Fruit fly (Drosophila melanogaster) whole organism, embryonic: ENCODE measurements around the gene CG45487.

Experiments
- Aef1 ChIP-seq: fragments of 200-800 bp; sonication (Bioruptor generic); IDR thresholded peaks from 3 replicates; pipeline ENCODE4 v1.3.6; 2022; ENCODE audit warnings: missing biosample characterization, missing genetic modification characterization
- Blimp-1 ChIP-seq: fragments of 200-800 bp; sonication (Bioruptor generic); optimal IDR thresholded peaks from 3 replicates; lab custom pipeline; 2018; ENCODE audit warnings: missing biosample characterization, missing genetic modification characterization, mild to moderate bottlenecking, moderate library complexity, missing genetic modification reagents
- CG10321 ChIP-seq: fragments of 200-800 bp; sonication (Bioruptor generic); IDR thresholded peaks from 2 replicates; pipeline ENCODE4 v1.3.6; 2022; ENCODE audit warnings: missing biosample characterization, missing genetic modification characterization
- CG11560 ChIP-seq: fragments of 200-800 bp; sonication (Bioruptor generic); IDR thresholded peaks from 3 replicates; pipeline ENCODE4 v1.3.6; 2022; ENCODE audit warnings: missing biosample characterization, missing genetic modification characterization
- CG12219 ChIP-seq: fragments of 200-800 bp; sonication (Bioruptor generic); optimal IDR thresholded peaks from 3 replicates; lab custom pipeline; 2018; ENCODE audit warnings: missing biosample characterization, mild to moderate bottlenecking, missing genetic modification characterization
- CG12391 ChIP-seq: fragments of 200-800 bp; sonication (Bioruptor generic); optimal IDR thresholded peaks from 3 replicates; lab custom pipeline; 2018; ENCODE audit warnings: missing biosample characterization, mild to moderate bottlenecking, missing genetic modification characterization, moderate library complexity
- CG12769 ChIP-seq: fragments of 200-800 bp; sonication (Bioruptor generic); optimal IDR thresholded peaks from 2 replicates; lab custom pipeline; 2019; ENCODE audit warnings: missing biosample characterization, mild to moderate bottlenecking, missing genetic modification characterization, moderate library complexity
- CG17361 ChIP-seq: fragments of 200-800 bp; sonication (Bioruptor generic); IDR thresholded peaks from 3 replicates; pipeline ENCODE4 v1.3.6; 2022; ENCODE audit warnings: missing biosample characterization, missing genetic modification characterization
- CG17385 ChIP-seq: fragments of 200-800 bp; sonication (Bioruptor generic); optimal IDR thresholded peaks from 3 replicates; lab custom pipeline; 2018; ENCODE audit warnings: missing biosample characterization, mild to moderate bottlenecking, missing genetic modification characterization
- CG1832 ChIP-seq: fragments of 200-800 bp; sonication (Bioruptor generic); optimal IDR thresholded peaks from 2 replicates; lab custom pipeline; 2017; ENCODE audit warnings: missing biosample characterization, mild to moderate bottlenecking, missing genetic modification characterization, inconsistent platforms
- CG18599 ChIP-seq: fragments of 200-800 bp; sonication (Bioruptor generic); optimal IDR thresholded peaks from 3 replicates; lab custom pipeline; 2017; ENCODE audit warnings: missing biosample characterization, missing genetic modification characterization, mild to moderate bottlenecking, moderate library complexity, missing genetic modification reagents
- CG18764 ChIP-seq: fragments of 200-800 bp; sonication (Bioruptor generic); optimal IDR thresholded peaks from 3 replicates; lab custom pipeline; 2016; ENCODE audit warnings: missing biosample characterization, missing genetic modification characterization
- CG2199 ChIP-seq: fragments of 200-800 bp; sonication (Bioruptor generic); IDR thresholded peaks from 3 replicates; pipeline ENCODE4 v1.3.6; 2022; ENCODE audit warnings: missing biosample characterization, missing genetic modification characterization
- CG32772 ChIP-seq: fragments of 200-800 bp; sonication (Bioruptor generic); IDR thresholded peaks from 2 replicates; pipeline ENCODE4 v1.3.6; 2022; ENCODE audit warnings: missing biosample characterization, missing genetic modification characterization
- CG4360 ChIP-seq: fragments of 200-800 bp; sonication (Bioruptor generic); IDR thresholded peaks from 2 replicates; pipeline ENCODE4 v1.3.6; 2022; ENCODE audit warnings: missing biosample characterization, missing genetic modification characterization
- CG6175 ChIP-seq: fragments of 200-800 bp; sonication (Bioruptor generic); IDR thresholded peaks from 3 replicates; pipeline ENCODE4 v1.3.6; 2022; ENCODE audit warnings: missing biosample characterization, missing genetic modification characterization
- CG8290 ChIP-seq, 3 experiments: fragments of 200-800 bp; sonication (Bioruptor generic); optimal IDR thresholded peaks; 2 replicates each; lab custom pipeline; 2016 to 2019; ENCODE audit warnings: missing biosample characterization in 3 of 3, missing genetic modification characterization in 3 of 3, mild to moderate bottlenecking in 2 of 3, moderate library complexity in 1 of 3
- CG8478 ChIP-seq: fragments of >200 bp; optimal IDR thresholded peaks from 2 replicates; lab custom pipeline; 2018
- CkIIα-i1 ChIP-seq: fragments of 200-800 bp; sonication (Bioruptor generic); IDR thresholded peaks from 2 replicates; pipeline ENCODE4 v1.3.6; 2022; ENCODE audit warnings: missing biosample characterization, missing genetic modification characterization
- Drgx ChIP-seq: fragments of 200-800 bp; sonication (Bioruptor generic); IDR thresholded peaks from 2 replicates; pipeline ENCODE4 v1.3.6; 2022; ENCODE audit warnings: missing biosample characterization, missing genetic modification characterization
- Hr78 ChIP-seq, 2 experiments: fragments of 200-800 bp in 1 of 2; fragments of >200 bp in 1 of 2; sonication (Bioruptor generic) in 1 of 2; optimal IDR thresholded peaks; 2 replicates each; lab custom pipeline; 2017 to 2019; ENCODE audit warnings: missing biosample characterization in 2 of 2, missing genetic modification characterization in 2 of 2, mild to moderate bottlenecking in 1 of 2, moderate library complexity in 1 of 2
- Med ChIP-seq: fragments of 200-800 bp; sonication (Bioruptor generic); peaks from one replicate; lab custom pipeline; 2016; ENCODE audit warnings: missing biosample characterization, missing genetic modification characterization, mild to moderate bottlenecking, inconsistent platforms, moderate library complexity
- Nf-YC ChIP-seq: fragments of 200-800 bp; optimal IDR thresholded peaks from 3 replicates; lab custom pipeline; 2019; ENCODE audit warnings: missing biosample characterization, mild to moderate bottlenecking, missing genetic modification characterization, moderate library complexity
- Pdp1 ChIP-seq, 2 experiments: fragments of 200-800 bp; sonication (Bioruptor generic); optimal IDR thresholded peaks; 3 replicates each; lab custom pipeline; 2016; ENCODE audit warnings: missing biosample characterization in 2 of 2, missing genetic modification characterization in 2 of 2, mild to moderate bottlenecking in 1 of 2, moderate library complexity in 1 of 2
- Poxn ChIP-seq: fragments of 200-800 bp; sonication (Bioruptor generic); IDR thresholded peaks from 2 replicates; pipeline ENCODE4 v1.3.6; 2022; ENCODE audit warnings: missing biosample characterization, missing genetic modification characterization
- Scr ChIP-seq: fragments of 200-800 bp; sonication (Bioruptor generic); IDR thresholded peaks from 2 replicates; pipeline ENCODE4 v1.3.6; 2022; ENCODE audit warnings: missing biosample characterization, missing genetic modification characterization; ENCODE audit not compliant: partially characterized antibody
- Sox100B ChIP-seq: fragments of 200-800 bp; sonication (Bioruptor generic); optimal IDR thresholded peaks from 3 replicates; lab custom pipeline; 2018; ENCODE audit warnings: missing biosample characterization, mild to moderate bottlenecking, missing genetic modification characterization
- Sox102F ChIP-seq: fragments of 200-800 bp; sonication (Bioruptor generic); optimal IDR thresholded peaks from 2 replicates; lab custom pipeline; 2018; ENCODE audit warnings: missing biosample characterization, mild to moderate bottlenecking, missing genetic modification characterization, moderate library complexity
- Trl ChIP-seq, 3 experiments: fragments of >200 bp in 2 of 3; fragments of 200-800 bp in 1 of 3; sonication (Bioruptor generic) in 1 of 3; optimal IDR thresholded peaks; 2 replicates in 1 of 3; 3 replicates in 2 of 3; lab custom pipeline; 2016 to 2017; ENCODE audit warnings: missing biosample characterization in 1 of 3, missing genetic modification characterization in 1 of 3
- ab ChIP-seq: fragments of 200-800 bp; sonication (Bioruptor generic); optimal IDR thresholded peaks from 2 replicates; lab custom pipeline; 2016; ENCODE audit warnings: missing biosample characterization, missing genetic modification characterization
- bcd ChIP-seq: fragments of 200-800 bp; sonication (Bioruptor generic); optimal IDR thresholded peaks from 2 replicates; lab custom pipeline; 2017; ENCODE audit warnings: missing biosample characterization, mild to moderate bottlenecking, missing genetic modification characterization
- bsh ChIP-seq, 2 experiments: fragments of 200-800 bp; sonication (Bioruptor generic); optimal IDR thresholded peaks; 2 replicates each; lab custom pipeline; 2017 to 2018; ENCODE audit warnings: mild to moderate bottlenecking in 2 of 2, missing biosample characterization in 2 of 2, missing genetic modification characterization in 2 of 2, moderate library complexity in 1 of 2
- ci ChIP-seq: fragments of 200-800 bp; sonication (Bioruptor generic); IDR thresholded peaks from 3 replicates; pipeline ENCODE4 v1.3.6; 2022; ENCODE audit warnings: missing biosample characterization, missing genetic modification characterization
- da ChIP-seq: fragments of 200-800 bp; sonication (Bioruptor generic); optimal IDR thresholded peaks from 2 replicates; lab custom pipeline; 2016; ENCODE audit warnings: missing biosample characterization, missing genetic modification characterization
- dpn ChIP-seq, 2 experiments: fragments of 200-800 bp; sonication (Bioruptor generic); optimal IDR thresholded peaks; 3 replicates each; lab custom pipeline; 2016; ENCODE audit warnings: missing biosample characterization in 2 of 2, missing genetic modification characterization in 2 of 2
- exex ChIP-seq: fragments of 200-800 bp; sonication (Bioruptor generic); optimal IDR thresholded peaks from 4 replicates; lab custom pipeline; 2018; ENCODE audit warnings: missing biosample characterization, mild to moderate bottlenecking, missing genetic modification characterization, moderate library complexity
- grau ChIP-seq: fragments of 200-800 bp; optimal IDR thresholded peaks from 3 replicates; lab custom pipeline; 2019; ENCODE audit warnings: missing biosample characterization, mild to moderate bottlenecking, missing genetic modification characterization, moderate library complexity
- gsb ChIP-seq: fragments of 200-800 bp; sonication (Bioruptor generic); IDR thresholded peaks from 2 replicates; pipeline ENCODE4 v1.3.6; 2022; ENCODE audit warnings: missing biosample characterization, missing genetic modification characterization
- ind ChIP-seq: fragments of 200-800 bp; sonication (Bioruptor generic); optimal IDR thresholded peaks from 3 replicates; lab custom pipeline; 2016; ENCODE audit warnings: missing biosample characterization, missing genetic modification characterization
- oc ChIP-seq: fragments of 200-800 bp; sonication (Bioruptor generic); optimal IDR thresholded peaks from 2 replicates; lab custom pipeline; 2018; ENCODE audit warnings: missing biosample characterization, mild to moderate bottlenecking, missing genetic modification characterization, moderate library complexity
- sens ChIP-seq: fragments of 200-800 bp; sonication (Bioruptor generic); peaks from one replicate; lab custom pipeline; 2016; ENCODE audit warnings: missing biosample characterization, missing genetic modification characterization
- sim ChIP-seq: fragments of 200-800 bp; sonication (Bioruptor generic); IDR thresholded peaks from 2 replicates; pipeline ENCODE4 v1.3.6; 2022; ENCODE audit warnings: missing biosample characterization, missing genetic modification characterization
- trh ChIP-seq: fragments of 200-800 bp; sonication (Bioruptor generic); optimal IDR thresholded peaks from 2 replicates; lab custom pipeline; 2016; ENCODE audit warnings: missing biosample characterization, missing genetic modification characterization
- vvl ChIP-seq: fragments of 200-800 bp; sonication (Bioruptor generic); IDR thresholded peaks from 2 replicates; pipeline ENCODE4 v1.3.6; 2022; ENCODE audit warnings: missing biosample characterization, missing genetic modification characterization
- zen2 ChIP-seq: fragments of 200-800 bp; sonication (Bioruptor generic); IDR thresholded peaks from 3 replicates; pipeline ENCODE4 v1.3.6; 2022; ENCODE audit warnings: missing biosample characterization, missing genetic modification characterization; ENCODE audit not compliant: partially characterized antibody

CG45487 gene

dm6 chrX:19867007-19867406 is 48.1 kb downstream of the CG45487 start (continued):
- TF ChIP-seq da (GFP tag; lab: Kevin White, UChicago) (peak; percentile 1), CG12769 (tag; lab: Kevin White, UChicago) (peak; percentile 10), oc (tag; lab: Kevin White, UChicago) (peak; percentile 51), CG1832 (peak; percentile 89), Aef1 (GFP tag; lab: Robert Waterston, UW) (peak; percentile 23; the same call in 1 of the 3 replicates), Trl (optimal IDR thresholded peaks at IDR 0.05; lab: Kevin White, UChicago) (no peak), Trl (GFP tag; optimal IDR thresholded peaks at IDR 0.05; lab: Kevin White, UChicago) (no peak), bcd (GFP tag; lab: Kevin White, UChicago) (no peak), trh (GFP tag; lab: Kevin White, UChicago) (no peak), CG12219 (no peak), CG12391 (tag; lab: Kevin White, UChicago) (peak; percentile 24), grau (tag; lab: Kevin White, UChicago) (peak; percentile 81), Poxn (GFP tag; lab: Robert Waterston, UW) (no peak), dpn (GFP tag; optimal IDR thresholded peaks at IDR 0.05; lab: Kevin White, UChicago) (no peak), Blimp-1 (peak; percentile 35), CG6175 (GFP tag; lab: Robert Waterston, UW) (0 out of 3 replicates have a peak, but pooled peaks have one; percentile 8), Pdp1 (GFP tag; optimal IDR thresholded peaks at IDR 0.05; lab: Kevin White, UChicago) (peak in 1 of 2 experiments; percentile 15), CG18764 (GFP tag; lab: Kevin White, UChicago) (no peak), bsh (GFP tag; optimal IDR thresholded peaks at IDR 0.05; lab: Kevin White, UChicago) (peak in 1 of 2 experiments; percentile 23), CG18599 (GFP tag; lab: Kevin White, UChicago) (peak; percentile 18), gsb (GFP tag; lab: Robert Waterston, UW) (no peak), Drgx (GFP tag; lab: Robert Waterston, UW) (no peak), Sox100B (no peak), CkIIα-i1 (no peak), vvl (GFP tag; lab: Robert Waterston, UW) (0 out of 2 replicates have a peak, but pooled peaks have one; percentile 8), Sox102F (peak; percentile 11), CG17361 (0 out of 3 replicates have a peak, but pooled peaks have one; percentile 29), sens (GFP tag; lab: Kevin White, UChicago) (peak; percentile 52), CG8478 (peak; percentile 69), ab (no peak), Nf-YC (peak; percentile 43), CG2199 (GFP tag; lab: Robert Waterston, UW) (0 out of 3 replicates have a peak, but pooled peaks have one; percentile 31), Med (GFP tag; lab: Kevin White, UChicago) (peak; percentile 78), ind (no peak), CG32772 (GFP tag; lab: Robert Waterston, UW) (no peak), Scr (GFP tag; lab: Robert Waterston, UW) (no peak), sim (no peak), Hr78 (GFP tag; optimal IDR thresholded peaks at IDR 0.05; lab: Kevin White, UChicago) (peak in 1 of 2 experiments; percentile 37), CG17385 (GFP tag; lab: Kevin White, UChicago) (peak; percentile 59), CG10321 (peak; percentile 83), CG4360 (peak; percentile 98), CG8290 (GFP tag; optimal IDR thresholded peaks at IDR 0.05; lab: Kevin White, UChicago) (no peak), CG8290 (tag; optimal IDR thresholded peaks at IDR 0.05; lab: Kevin White, UChicago) (peak in 1 of 2 experiments; percentile 6), ci (GFP tag; lab: Robert Waterston, UW) (peak; percentile 44; the same call in 1 of the 3 replicates), exex (tag; lab: Kevin White, UChicago) (no peak), CG11560 (tag; lab: Robert Waterston, UW) (no peak), zen2 (no peak)
- TF ChIP-seq, all 482 proteins: peak for 32
